Worm (Caenorhabditis elegans) whole organism, mixed stage, embryonic: Measurements from ENCODE around the gene btb-6.

Experiments
- M03D4.4 ChIP-seq: sonication (generic microtip); optimal IDR thresholded peaks from 2 replicates; lab custom pipeline; 2017; ENCODE audit warnings: mild to moderate bottlenecking, missing genetic modification characterization, missing compliant biosample characterization
- bed-3 ChIP-seq: fragments of 200-800 bp; sonication (Bioruptor generic); optimal IDR thresholded peaks from 3 replicates; lab custom pipeline; 2018; ENCODE audit warnings: mild to moderate bottlenecking, missing genetic modification characterization, moderate library complexity, missing compliant biosample characterization
- blmp-1 ChIP-seq: fragments of 150-350 bp; optimal IDR thresholded peaks from 2 replicates; lab custom pipeline; 2014; ENCODE audit warnings: missing biosample characterization, missing genetic modification characterization
- ceh-39 ChIP-seq: fragments of 150-350 bp; optimal IDR thresholded peaks from 2 replicates; lab custom pipeline; 2014; ENCODE audit warnings: missing biosample characterization, missing genetic modification characterization
- ceh-43 ChIP-seq: fragments of 200-800 bp; sonication (Bioruptor generic); optimal IDR thresholded peaks from 2 replicates; lab custom pipeline; 2018; ENCODE audit warnings: mild to moderate bottlenecking, missing genetic modification characterization, moderate library complexity, missing compliant biosample characterization
- ceh-83 ChIP-seq: fragments of 200-800 bp; sonication (Bioruptor generic); optimal IDR thresholded peaks from 2 replicates; lab custom pipeline; 2018; ENCODE audit warnings: mild to moderate bottlenecking, missing genetic modification characterization, missing compliant biosample characterization
- ces-1 ChIP-seq: fragments of 150-350 bp; optimal IDR thresholded peaks from 2 replicates; lab custom pipeline; 2014; ENCODE audit warnings: missing biosample characterization, missing genetic modification reagents, missing genetic modification characterization
- cnd-1 ChIP-seq: fragments of 200-800 bp; sonication (Bioruptor generic); optimal IDR thresholded peaks from 2 replicates; lab custom pipeline; 2018; ENCODE audit warnings: mild to moderate bottlenecking, missing genetic modification characterization, missing compliant biosample characterization
- drap-1 ChIP-seq: fragments of 200-800 bp; sonication (Bioruptor generic); optimal IDR thresholded peaks from 3 replicates; lab custom pipeline; 2018; ENCODE audit warnings: mild to moderate bottlenecking, missing genetic modification characterization, missing compliant biosample characterization
- elt-1 ChIP-seq: sonication (generic microtip); optimal IDR thresholded peaks from 2 replicates; lab custom pipeline; 2017; ENCODE audit warnings: missing genetic modification characterization, mild to moderate bottlenecking, missing compliant biosample characterization, antibody characterized with exemption, moderate library complexity, borderline replicate concordance; ENCODE audit not compliant: insufficient read depth
- flh-1 ChIP-seq: fragments of 200-800 bp; sonication (Bioruptor generic); optimal IDR thresholded peaks from 2 replicates; lab custom pipeline; 2018; ENCODE audit warnings: mild to moderate bottlenecking, missing genetic modification characterization, moderate library complexity, missing compliant biosample characterization
- lin-13 ChIP-seq: fragments of 150-350 bp; optimal IDR thresholded peaks from 2 replicates; lab custom pipeline; 2014; ENCODE audit warnings: missing biosample characterization, missing genetic modification characterization
- lin-32 ChIP-seq: fragments of 200-800 bp; sonication (Bioruptor generic); optimal IDR thresholded peaks from 2 replicates; lab custom pipeline; 2018; ENCODE audit warnings: mild to moderate bottlenecking, missing genetic modification characterization, missing compliant biosample characterization
- lsy-2 ChIP-seq: fragments of 150-350 bp; optimal IDR thresholded peaks from 2 replicates; lab custom pipeline; 2014; ENCODE audit warnings: missing biosample characterization, missing genetic modification characterization
- mab-5 ChIP-seq: fragments of 150-350 bp; optimal IDR thresholded peaks from 2 replicates; lab custom pipeline; 2014; ENCODE audit warnings: missing biosample characterization, missing genetic modification characterization
- mep-1 ChIP-seq: fragments of 150-350 bp; optimal IDR thresholded peaks from 2 replicates; lab custom pipeline; 2017; ENCODE audit warnings: missing biosample characterization, missing genetic modification reagents, missing genetic modification characterization, inconsistent platforms
- mls-2 ChIP-seq: sonication (generic microtip); optimal IDR thresholded peaks from 2 replicates; lab custom pipeline; 2016; ENCODE audit warnings: mild to moderate bottlenecking, missing genetic modification characterization, moderate library complexity, missing compliant biosample characterization
- nhr-12 ChIP-seq: fragments of 150-350 bp; optimal IDR thresholded peaks from 2 replicates; lab custom pipeline; 2014; ENCODE audit warnings: missing biosample characterization, missing genetic modification characterization
- nhr-2 ChIP-seq: fragments of 150-350 bp; optimal IDR thresholded peaks from 2 replicates; lab custom pipeline; 2014; ENCODE audit warnings: missing biosample characterization, missing genetic modification characterization
- nhr-237 ChIP-seq: fragments of 150-350 bp; optimal IDR thresholded peaks from 2 replicates; lab custom pipeline; 2014; ENCODE audit warnings: missing biosample characterization, missing genetic modification characterization
- nhr-76 ChIP-seq: sonication (generic microtip); optimal IDR thresholded peaks from 2 replicates; lab custom pipeline; 2017; ENCODE audit warnings: missing biosample characterization, missing genetic modification characterization
- pha-4 ChIP-seq: fragments of 150-350 bp; optimal IDR thresholded peaks from 2 replicates; lab custom pipeline; 2018; ENCODE audit warnings: missing biosample characterization, missing genetic modification reagents, missing genetic modification characterization
- sem-2 ChIP-seq: fragments of 200-800 bp; sonication (Bioruptor generic); optimal IDR thresholded peaks from 2 replicates; lab custom pipeline; 2018; ENCODE audit warnings: mild to moderate bottlenecking, missing genetic modification characterization, missing compliant biosample characterization
- sptf-1 ChIP-seq: sonication (generic microtip); optimal IDR thresholded peaks from 2 replicates; lab custom pipeline; 2017; ENCODE audit warnings: mild to moderate bottlenecking, missing genetic modification characterization, moderate library complexity, missing compliant biosample characterization
- tbx-8 ChIP-seq: fragments of 200-800 bp; sonication (Bioruptor generic); optimal IDR thresholded peaks from 2 replicates; lab custom pipeline; 2018; ENCODE audit warnings: mild to moderate bottlenecking, missing genetic modification characterization, moderate library complexity, missing compliant biosample characterization
- unc-120 ChIP-seq: sonication (generic microtip); optimal IDR thresholded peaks from 2 replicates; lab custom pipeline; 2017; ENCODE audit warnings: missing genetic modification characterization, missing compliant biosample characterization; ENCODE audit not compliant: poor library complexity, severe bottlenecking
- unc-62 ChIP-seq: fragments of 150-350 bp; optimal IDR thresholded peaks from 2 replicates; lab custom pipeline; 2014; ENCODE audit warnings: missing biosample characterization, missing genetic modification reagents, missing genetic modification characterization
- zip-8 ChIP-seq: fragments of 150-350 bp; optimal IDR thresholded peaks from 2 replicates; lab custom pipeline; 2014; ENCODE audit warnings: missing biosample characterization, missing genetic modification characterization
- ztf-11 ChIP-seq: fragments of 150-350 bp; optimal IDR thresholded peaks from 2 replicates; lab custom pipeline; 2014; ENCODE audit warnings: missing biosample characterization, missing genetic modification characterization

btb-6 gene

DNA sequence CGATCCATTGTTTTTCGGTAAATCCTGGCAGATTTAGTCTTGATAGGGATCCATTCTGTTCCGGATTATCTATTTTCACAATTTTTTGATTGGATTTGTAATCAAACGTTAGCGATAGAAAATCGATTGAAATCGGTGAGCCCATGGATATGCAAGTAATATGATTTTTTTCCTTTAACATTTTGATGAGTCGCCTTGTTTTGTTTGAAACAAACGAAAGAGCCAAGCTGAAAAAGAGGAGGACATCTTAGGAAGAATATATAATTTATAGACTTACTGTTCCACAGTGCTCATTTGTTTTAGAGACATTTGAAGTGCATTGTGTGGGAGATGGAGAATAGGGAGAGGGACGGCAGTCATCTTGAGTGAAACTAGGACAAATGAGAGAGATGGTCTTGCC lies 26.3 kb upstream of the btb-6 start, which contains the start of the genes fbxb-18 and fbxb-19:
Gene fbxb-18 (minus strand): TSS at position 101 of the 400 bp plus-strand sequence.
Gene fbxb-19 (minus strand): TSS at position 369 of the 400 bp plus-strand sequence.
- TF ChIP-seq nhr-12 (tag; lab: Kevin White, UChicago) (no peak), bed-3 (GFP tag; lab: Kevin White, UChicago) (no peak), blmp-1 (tag; lab: Kevin White, UChicago) (no peak), ceh-43 (GFP tag; lab: Kevin White, UChicago) (no peak), zip-8 (tag; lab: Kevin White, UChicago) (no peak), mls-2 (tag; lab: Kevin White, UChicago) (no peak)

DNA sequence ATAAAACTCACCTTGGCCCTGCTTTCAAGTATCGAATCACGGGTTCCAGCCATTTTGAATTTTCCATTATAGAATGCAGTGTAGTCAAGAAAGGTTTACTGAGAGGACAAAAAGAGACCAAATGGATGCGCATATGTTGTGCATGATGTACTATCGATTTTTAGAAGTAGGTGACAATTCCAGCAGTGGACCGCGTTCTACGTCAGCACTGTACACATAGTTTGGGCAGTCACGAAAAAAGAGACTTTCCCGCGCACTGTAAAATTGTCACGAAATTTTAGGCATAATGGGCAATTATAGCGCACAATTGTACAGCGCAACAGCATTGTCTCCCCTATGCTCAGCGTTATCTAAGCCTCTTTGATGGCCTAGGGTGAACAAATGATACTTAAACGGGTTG lies 24.1 kb upstream of the btb-6 start, which contains the start of gene fbxc-22:
Gene fbxc-22 (minus strand): TSS at position 101 of the 400 bp plus-strand sequence.
- TF ChIP-seq ceh-39, result no peak
- TF ChIP-seq mls-2 (tag; lab: Kevin White, UChicago), result no peak
- TF ChIP-seq ceh-43 (GFP tag; lab: Kevin White, UChicago), result no peak
- no peak for TF ChIP-seq lin-32 (GFP tag; lab: Kevin White, UChicago)
- TF ChIP-seq pha-4, result no peak
- TF ChIP-seq mab-5 (tag; lab: Kevin White, UChicago), result no peak
- TF ChIP-seq drap-1 (GFP tag; lab: Kevin White, UChicago), result no peak
- TF ChIP-seq blmp-1 (tag; lab: Kevin White, UChicago), result no peak
- TF ChIP-seq sem-2, result no peak
- TF ChIP-seq flh-1, result no peak
- no peak for TF ChIP-seq elt-1
- TF ChIP-seq lin-13 (tag; lab: Kevin White, UChicago), result no peak
- TF ChIP-seq, all 35 proteins: peak for 0

DNA sequence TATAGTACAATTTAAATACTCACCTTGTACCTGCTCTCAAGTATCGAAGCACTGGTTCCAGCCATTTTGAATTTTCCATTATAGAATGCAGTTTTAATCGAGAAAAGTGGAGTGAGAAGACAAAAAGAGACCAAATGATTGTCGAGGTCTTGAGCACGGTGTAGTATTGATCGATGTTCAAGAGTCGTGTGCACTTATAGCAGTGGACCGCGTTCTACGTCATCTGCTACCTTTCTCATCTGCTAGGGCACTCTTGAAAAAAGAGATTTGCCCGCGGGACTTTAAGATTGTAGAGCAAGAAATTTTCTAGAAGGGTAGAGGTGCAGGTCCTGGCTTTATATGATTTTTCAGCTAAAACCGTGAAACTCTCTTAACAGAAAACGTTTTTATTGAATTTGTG lies 22.3 kb upstream of the btb-6 start, which contains the start of gene fbxc-21:
Gene fbxc-21 (minus strand): TSS at position 101 of the 400 bp plus-strand sequence.
- TF ChIP-seq blmp-1 (tag; lab: Kevin White, UChicago), result no peak
- no peak for TF ChIP-seq elt-1
- TF ChIP-seq ceh-39, result no peak
- TF ChIP-seq ceh-83 (GFP tag; lab: Kevin White, UChicago), result no peak

ce11 chrII:1694530-1694929 lies 20.6 kb upstream of the btb-6 start, which contains the start of gene fbxc-26:
TSS of gene fbxc-26 (minus strand) at chrII:1694630.
- TF ChIP-seq zip-8 (tag; lab: Kevin White, UChicago) (no peak), sem-2 (no peak), lsy-2 (tag; lab: Kevin White, UChicago) (no peak), bed-3 (GFP tag; lab: Kevin White, UChicago) (no peak), flh-1 (no peak), lin-13 (tag; lab: Kevin White, UChicago) (no peak), ceh-83 (GFP tag; lab: Kevin White, UChicago) (no peak), sptf-1 (no peak), ceh-39 (no peak), unc-120 (tag; lab: Kevin White, UChicago) (no peak), elt-1 (no peak), ceh-43 (GFP tag; lab: Kevin White, UChicago) (no peak), mep-1 (tag; lab: Kevin White, UChicago) (no peak), M03D4.4 (tag; lab: Kevin White, UChicago) (no peak)

DNA sequence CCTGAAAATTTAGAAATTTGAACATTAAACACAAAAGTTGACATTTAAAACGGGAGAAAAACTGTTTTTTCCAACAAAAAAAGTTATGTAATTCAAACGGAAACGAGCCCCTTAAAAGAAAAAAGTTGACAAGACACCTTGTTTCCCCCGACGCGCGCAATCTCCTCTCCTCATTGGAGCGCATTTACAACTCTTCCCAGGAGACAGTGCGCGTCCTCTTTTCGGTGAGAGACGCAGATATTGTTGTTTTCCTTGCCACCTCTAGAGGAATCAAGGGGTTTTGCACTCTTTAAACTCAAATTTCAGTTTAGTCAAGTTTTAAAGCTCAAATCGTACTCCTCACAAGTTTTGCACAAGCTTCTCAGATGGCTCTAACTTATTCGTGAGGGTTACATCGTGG lies 19.2 kb upstream of the btb-6 start, which contains the start of gene F58E1.13:
Gene F58E1.13 (minus strand): TSS at position 12 of the 400 bp plus-strand sequence.
- TF ChIP-seq flh-1, result no peak
- no peak for TF ChIP-seq tbx-8 (GFP tag; lab: Kevin White, UChicago)
- TF ChIP-seq unc-62 (GFP tag; lab: Kevin White, UChicago), result no peak
- no peak for TF ChIP-seq zip-8 (tag; lab: Kevin White, UChicago)
- no peak for TF ChIP-seq mls-2 (tag; lab: Kevin White, UChicago)
- no peak for TF ChIP-seq ztf-11 (tag; lab: Kevin White, UChicago)
- TF ChIP-seq nhr-76 (tag; lab: Kevin White, UChicago), result no peak
- no peak for TF ChIP-seq drap-1 (GFP tag; lab: Kevin White, UChicago)
- no peak for TF ChIP-seq pha-4
- no peak for TF ChIP-seq lin-32 (GFP tag; lab: Kevin White, UChicago)

- TF ChIP-seq sptf-1, result no peak
- no peak for TF ChIP-seq M03D4.4 (tag; lab: Kevin White, UChicago)
- TF ChIP-seq ceh-83 (GFP tag; lab: Kevin White, UChicago), result no peak
- no peak for TF ChIP-seq ztf-11 (tag; lab: Kevin White, UChicago)
- TF ChIP-seq zip-8 (tag; lab: Kevin White, UChicago), result no peak
- TF ChIP-seq cnd-1 (tag; lab: Kevin White, UChicago), result no peak
- no peak for TF ChIP-seq sem-2
- TF ChIP-seq nhr-2 (tag; lab: Kevin White, UChicago), result no peak
- no peak for TF ChIP-seq nhr-237 (tag; lab: Kevin White, UChicago)
- TF ChIP-seq ces-1 (GFP tag; lab: Kevin White, UChicago), result no peak
- TF ChIP-seq lin-32 (GFP tag; lab: Kevin White, UChicago), result no peak
Observed at ce11 chrII:1703363-1703762, 11.7 kb upstream of the btb-6 start, which contains the start of gene fbxb-47. TSS of gene fbxb-47 (minus strand) at chrII:1703463.
